Worm (Caenorhabditis elegans): Measurements from ENCODE around the gene let-19.

Gene let-19

ce11 chrII:8818257-8818656 lies 47.5 kb downstream of the let-19 start (continued):
- TF ChIP-seq cey-2 (tag; optimal IDR thresholded peaks at IDR 0.05; ENCODE audit: borderline replicate concordance, insufficient read depth) (peak; percentile 78), ceh-20 (GFP tag; IDR thresholded peaks at IDR 0.05) (0 out of 2 replicates have a peak, but pooled peaks have one; percentile 55), unc-62 (GFP tag; optimal IDR thresholded peaks at IDR 0.05 in 1 of 2) (no peak), unc-62 (tag; optimal IDR thresholded peaks at IDR 0.05) (no peak), aly-2 (tag; optimal IDR thresholded peaks at IDR 0.05) (no peak), egl-43 (GFP tag; IDR thresholded peaks at IDR 0.05) (no peak), ceh-44 (GFP tag; IDR thresholded peaks at IDR 0.05) (no peak), F26F4.8 (GFP tag; conservative IDR thresholded peaks at IDR 0.05) (no peak), Y75B8A.6 (GFP tag; IDR thresholded peaks at IDR 0.05) (no peak), fkh-10 (GFP tag; optimal IDR thresholded peaks at IDR 0.05) (no peak), nhr-28 (tag; optimal IDR thresholded peaks at IDR 0.05) (peak; percentile 2), attf-4 (tag; optimal IDR thresholded peaks at IDR 0.05) (no peak), tra-1 (GFP tag; IDR thresholded peaks at IDR 0.05) (0 out of 2 replicates have a peak, but pooled peaks have one; percentile 56), Y105C5A.15 (GFP tag; IDR thresholded peaks at IDR 0.05) (no peak), dve-1 (tag; optimal IDR thresholded peaks at IDR 0.05; ENCODE audit: insufficient read depth) (peak; percentile 1), nhr-25 (tag; optimal IDR thresholded peaks at IDR 0.05; ENCODE audit: borderline replicate concordance, insufficient read depth) (peak; percentile 47), Y5F2A.4 (GFP tag; optimal IDR thresholded peaks at IDR 0.05) (no peak), mxl-3 (GFP tag; optimal IDR thresholded peaks at IDR 0.05) (peak; percentile 84), nhr-11 (tag; optimal IDR thresholded peaks at IDR 0.05) (no peak), unc-130 (GFP tag; optimal IDR thresholded peaks at IDR 0.05) (no peak), nhr-111 (GFP tag; optimal IDR thresholded peaks at IDR 0.05) (no peak), set-16 (GFP tag; IDR thresholded peaks at IDR 0.05) (no peak), F49E8.2 (tag; optimal IDR thresholded peaks at IDR 0.05; ENCODE audit: borderline replicate concordance) (no peak), F37D6.2 (tag; optimal IDR thresholded peaks at IDR 0.05) (no peak), mxl-2 (GFP tag; conservative IDR thresholded peaks at IDR 0.05) (0 out of 2 replicates have a peak, but pooled peaks have one; percentile 12), skn-1 (tag; optimal IDR thresholded peaks at IDR 0.05) (no peak)

DNA sequence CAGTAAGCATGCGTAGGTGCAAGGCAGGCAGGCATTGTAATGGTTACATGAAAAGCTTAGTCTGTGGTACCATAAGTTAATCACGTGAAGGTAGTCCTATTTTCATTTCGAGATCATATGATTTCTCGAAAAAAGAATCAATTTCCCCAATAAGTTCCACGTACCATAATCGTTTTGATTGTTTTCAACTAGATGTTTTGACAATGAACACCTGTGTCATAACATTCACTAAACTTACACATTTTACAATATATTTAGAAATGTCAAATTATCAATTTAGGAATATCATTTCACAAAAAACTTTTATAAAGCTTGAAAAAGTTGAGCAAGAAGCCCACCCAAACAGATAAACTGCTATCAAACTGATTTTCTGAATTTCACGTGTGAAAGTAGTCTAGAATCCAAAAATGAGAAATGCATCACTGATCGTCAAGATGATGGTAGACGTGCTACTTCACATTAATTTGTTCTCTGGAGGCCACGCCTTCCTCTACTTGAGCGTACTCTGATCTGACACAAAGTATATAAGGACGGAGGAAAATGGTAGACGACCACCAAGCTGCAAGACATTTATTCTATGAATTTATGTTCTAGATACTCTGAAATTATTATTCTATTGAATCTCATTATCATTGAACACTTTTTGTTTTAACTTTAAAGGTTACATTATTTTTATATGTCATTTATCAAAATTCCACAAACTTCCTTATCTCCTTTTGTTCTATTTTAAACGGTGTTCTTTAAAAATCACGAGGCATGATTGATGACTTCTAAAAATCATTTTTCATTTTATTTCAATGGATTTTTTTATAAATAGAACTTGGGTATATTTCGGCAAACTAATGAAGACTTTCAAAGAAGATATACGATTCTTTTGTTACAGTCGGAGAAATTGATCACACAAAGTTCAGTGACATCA lies 48.5 kb downstream of the let-19 start, which contains the start of gene F46C5.10:
Gene F46C5.10 (minus strand): TSS at position 51 of the 919 bp plus-strand sequence.
- TF ChIP-seq aha-1 (tag) (peak; percentile 65), ceh-32 (tag; optimal IDR thresholded peaks at IDR 0.05; ENCODE audit: poor library complexity) (no peak), ces-1 (GFP tag; optimal IDR thresholded peaks at IDR 0.05) (no peak), tra-1 (GFP tag; IDR thresholded peaks at IDR 0.05) (no peak), nhr-6 (tag; optimal IDR thresholded peaks at IDR 0.05) (peak; percentile 49), daf-16 (GFP tag; optimal IDR thresholded peaks at IDR 0.05) (no peak), daf-16 (tag; optimal IDR thresholded peaks at IDR 0.05) (no peak), mdl-1 (tag; optimal IDR thresholded peaks at IDR 0.05) (no peak), spr-3 (GFP tag; optimal IDR thresholded peaks at IDR 0.05) (no peak), ceh-44 (GFP tag; IDR thresholded peaks at IDR 0.05) (no peak), mes-2 (tag; optimal IDR thresholded peaks at IDR 0.05; ENCODE audit: poor library complexity, severe bottlenecking) (no peak), hlh-30 (tag; optimal IDR thresholded peaks at IDR 0.05; ENCODE audit: insufficient read depth) (peak; percentile 60), lsy-2 (tag; optimal IDR thresholded peaks at IDR 0.05) (peak; percentile 10 to 53), unc-62 (GFP tag; optimal IDR thresholded peaks at IDR 0.05 in 1 of 2) (peak in 1 of 2 experiments; percentile 89), unc-62 (tag; optimal IDR thresholded peaks at IDR 0.05) (no peak), nhr-76 (tag; optimal IDR thresholded peaks at IDR 0.05) (no peak), Y48G9A.11 (GFP tag; IDR thresholded peaks at IDR 0.05) (no peak), nhr-28 (tag; optimal IDR thresholded peaks at IDR 0.05) (peak; percentile 25), nhr-48 (tag; optimal IDR thresholded peaks at IDR 0.05) (peak; percentile 55), mep-1 (tag; optimal IDR thresholded peaks at IDR 0.05) (peak; percentile 65), snpc-4 (tag; optimal IDR thresholded peaks at IDR 0.05) (no peak)

All from whole organism, L4 larva.